Fruit fly (Drosophila melanogaster) whole organism, embryonic: ENCODE results near the gene Arc42.
A peak's percentile ranks its signal among the peaks of the same experiment; 100 is the strongest.

Source experiments
- Antp ChIP-seq: fragments of 200-800 bp; sonication (Bioruptor generic); optimal IDR thresholded peaks from 3 replicates; lab custom pipeline; 2016; ENCODE audit warnings: missing biosample characterization, missing genetic modification characterization
- Awh ChIP-seq: fragments of 200-800 bp; sonication (Bioruptor generic); IDR thresholded peaks from 2 replicates; pipeline ENCODE4, ENCODE4 v1.3.6; 2022; ENCODE audit warnings: missing biosample characterization, missing genetic modification characterization
- Blimp-1 ChIP-seq: fragments of 200-800 bp; sonication (Bioruptor generic); optimal IDR thresholded peaks from 3 replicates; lab custom pipeline; 2018; ENCODE audit warnings: missing biosample characterization, missing genetic modification characterization, mild to moderate bottlenecking, moderate library complexity, missing genetic modification reagents
- Bteb2 ChIP-seq: fragments of 200-800 bp; sonication (Bioruptor generic); optimal IDR thresholded peaks from 2 replicates; lab custom pipeline; 2016; ENCODE audit warnings: missing biosample characterization, missing genetic modification characterization
- C15 ChIP-seq: fragments of 200-800 bp; sonication (Bioruptor generic); IDR thresholded peaks from 3 replicates; pipeline ENCODE4 v1.3.6; 2022; ENCODE audit warnings: missing biosample characterization, missing genetic modification characterization
- CG10147 ChIP-seq: fragments of 200-800 bp; sonication (Bioruptor generic); optimal IDR thresholded peaks from 2 replicates; lab custom pipeline; 2019; ENCODE audit warnings: missing biosample characterization, mild to moderate bottlenecking, missing genetic modification characterization, moderate library complexity
- CG10431 ChIP-seq: fragments of 200-800 bp; sonication (Bioruptor generic); optimal IDR thresholded peaks from 3 replicates; lab custom pipeline; 2018; ENCODE audit warnings: missing biosample characterization, mild to moderate bottlenecking, missing genetic modification characterization
- CG10543 ChIP-seq: fragments of 200-800 bp; sonication (Bioruptor generic); optimal IDR thresholded peaks from 3 replicates; lab custom pipeline; 2017; ENCODE audit warnings: missing biosample characterization, mild to moderate bottlenecking, missing genetic modification characterization, moderate library complexity
- CG15011 ChIP-seq: fragments of 200-800 bp; sonication (Bioruptor generic); optimal IDR thresholded peaks from 3 replicates; lab custom pipeline; 2018; ENCODE audit warnings: missing biosample characterization, mild to moderate bottlenecking, missing genetic modification characterization
- CG15269 ChIP-seq: fragments of 200-800 bp; sonication (Bioruptor generic); optimal IDR thresholded peaks from 2 replicates; lab custom pipeline; 2018; ENCODE audit warnings: missing biosample characterization, mild to moderate bottlenecking, missing genetic modification characterization, moderate library complexity
- CG1529 ChIP-seq: fragments of 200-800 bp; sonication (Bioruptor generic); optimal IDR thresholded peaks from 3 replicates; lab custom pipeline; 2018; ENCODE audit warnings: missing biosample characterization, missing genetic modification characterization
- CG18262 ChIP-seq: fragments of 200-800 bp; optimal IDR thresholded peaks from 3 replicates; lab custom pipeline; 2019; ENCODE audit warnings: missing biosample characterization, mild to moderate bottlenecking, missing genetic modification characterization, moderate library complexity
- CG2129 ChIP-seq: fragments of 200-800 bp; sonication (Bioruptor generic); IDR thresholded peaks from 2 replicates; pipeline ENCODE4 v1.3.6; 2022; ENCODE audit warnings: missing biosample characterization, missing genetic modification characterization; ENCODE audit not compliant: partially characterized antibody
- CG31441 ChIP-seq: fragments of 200-800 bp; sonication (Bioruptor generic); IDR thresholded peaks from 2 replicates; pipeline ENCODE4 v1.3.6; 2022; ENCODE audit warnings: missing biosample characterization, missing genetic modification characterization
- CG34224 ChIP-seq: fragments of 200-800 bp; sonication (Bioruptor generic); IDR thresholded peaks from 3 replicates; pipeline ENCODE4 v1.3.6; 2022; ENCODE audit warnings: missing biosample characterization, missing genetic modification characterization; ENCODE audit not compliant: partially characterized antibody
- CG3838 ChIP-seq: fragments of 200-800 bp; sonication (Bioruptor generic); optimal IDR thresholded peaks from 3 replicates; lab custom pipeline; 2016; ENCODE audit warnings: missing biosample characterization, missing genetic modification characterization
- CG4328 ChIP-seq: fragments of 200-800 bp; sonication (Bioruptor generic); optimal IDR thresholded peaks from 3 replicates; lab custom pipeline; 2017; ENCODE audit warnings: missing biosample characterization, missing genetic modification reagents, missing genetic modification characterization
- CG4424 ChIP-seq: fragments of 200-800 bp; sonication (Bioruptor generic); optimal IDR thresholded peaks from 3 replicates; lab custom pipeline; 2016; ENCODE audit warnings: missing biosample characterization, missing genetic modification characterization
- CG4730 ChIP-seq: fragments of 200-800 bp; sonication (Bioruptor generic); IDR thresholded peaks from 2 replicates; pipeline ENCODE4 v1.3.6; 2022; ENCODE audit warnings: missing biosample characterization, missing genetic modification characterization
- CG4854 ChIP-seq: fragments of 200-800 bp; sonication (Bioruptor generic); optimal IDR thresholded peaks from 2 replicates; lab custom pipeline; 2016; ENCODE audit warnings: missing biosample characterization, missing genetic modification characterization, inconsistent platforms
- Deaf1 ChIP-seq: fragments of 200-800 bp; optimal IDR thresholded peaks from 3 replicates; lab custom pipeline; 2019; ENCODE audit warnings: missing biosample characterization, mild to moderate bottlenecking, missing genetic modification characterization, moderate library complexity
- Dek ChIP-seq: fragments of 200-800 bp; sonication (Bioruptor generic); optimal IDR thresholded peaks from 3 replicates; lab custom pipeline; 2019; ENCODE audit warnings: missing biosample characterization, mild to moderate bottlenecking, missing genetic modification characterization, moderate library complexity
- E2f2 ChIP-seq: fragments of 200-800 bp; sonication (Bioruptor generic); IDR thresholded peaks from 2 replicates; pipeline ENCODE4 v1.3.6; 2022; ENCODE audit warnings: missing biosample characterization, missing genetic modification characterization
- Gug ChIP-seq: fragments of 200-800 bp; sonication (Bioruptor generic); IDR thresholded peaks from 4 replicates; pipeline ENCODE4 v1.3.6; 2022; ENCODE audit warnings: missing biosample characterization, missing genetic modification characterization
- Hmr ChIP-seq: fragments of 200-800 bp; sonication (Bioruptor generic); optimal IDR thresholded peaks from 3 replicates; lab custom pipeline; 2017; ENCODE audit warnings: mild to moderate bottlenecking, missing biosample characterization, missing genetic modification reagents, missing genetic modification characterization
- Lpt ChIP-seq: fragments of >200 bp; optimal IDR thresholded peaks from 2 replicates; lab custom pipeline; 2018; ENCODE audit warnings: missing biosample characterization, missing genetic modification characterization
- Mes4 ChIP-seq: fragments of 200-800 bp; sonication (Bioruptor generic); optimal IDR thresholded peaks from 2 replicates; lab custom pipeline; 2016; ENCODE audit warnings: missing biosample characterization, missing genetic modification characterization
- Mrtf ChIP-seq: fragments of 200-800 bp; sonication (Bioruptor generic); IDR thresholded peaks from 3 replicates; pipeline ENCODE4 v1.3.6; 2022; ENCODE audit warnings: missing biosample characterization, missing genetic modification characterization
- Oli ChIP-seq: fragments of 200-800 bp; sonication (Bioruptor generic); optimal IDR thresholded peaks from 2 replicates; lab custom pipeline; 2018; ENCODE audit warnings: missing biosample characterization, mild to moderate bottlenecking, missing genetic modification characterization, moderate library complexity
- PHDP ChIP-seq: fragments of 200-800 bp; sonication (Bioruptor generic); optimal IDR thresholded peaks from 3 replicates; lab custom pipeline; 2018; ENCODE audit warnings: missing biosample characterization, mild to moderate bottlenecking, missing genetic modification characterization, moderate library complexity
- Stat92E ChIP-seq, 3 experiments: fragments of >200 bp in 2 of 3; fragments of 200-800 bp in 1 of 3; sonication (Bioruptor generic) in 1 of 3; optimal IDR thresholded peaks; 2 replicates each; lab custom pipeline; 2017 to 2019; ENCODE audit warnings: missing biosample characterization in 3 of 3, missing genetic modification characterization in 3 of 3, mild to moderate bottlenecking in 1 of 3, moderate library complexity in 1 of 3
- Trl ChIP-seq, 3 experiments: fragments of >200 bp in 2 of 3; fragments of 200-800 bp in 1 of 3; sonication (Bioruptor generic) in 1 of 3; optimal IDR thresholded peaks; 2 replicates in 1 of 3; 3 replicates in 2 of 3; lab custom pipeline; 2016 to 2017; ENCODE audit warnings: missing biosample characterization in 1 of 3, missing genetic modification characterization in 1 of 3
- bbx ChIP-seq: fragments of 200-800 bp; sonication (Bioruptor generic); IDR thresholded peaks from 2 replicates; pipeline ENCODE4 v1.3.6; 2022; ENCODE audit warnings: missing biosample characterization, missing genetic modification characterization; ENCODE audit not compliant: partially characterized antibody
- bsh ChIP-seq, 2 experiments: fragments of 200-800 bp; sonication (Bioruptor generic); optimal IDR thresholded peaks; 2 replicates each; lab custom pipeline; 2017 to 2018; ENCODE audit warnings: mild to moderate bottlenecking in 2 of 2, missing biosample characterization in 2 of 2, missing genetic modification characterization in 2 of 2, moderate library complexity in 1 of 2
- cato ChIP-seq: fragments of 200-800 bp; sonication (Bioruptor generic); optimal IDR thresholded peaks from 2 replicates; lab custom pipeline; 2016; ENCODE audit warnings: missing biosample characterization, missing genetic modification characterization, borderline replicate concordance
- fru ChIP-seq: fragments of >200 bp; optimal IDR thresholded peaks from 2 replicates; lab custom pipeline; 2017
- ftz-f1 ChIP-seq: fragments of 200-800 bp; sonication (Bioruptor generic); optimal IDR thresholded peaks from 2 replicates; lab custom pipeline; 2016; ENCODE audit warnings: missing biosample characterization, missing genetic modification characterization
- hbn ChIP-seq: fragments of 200-800 bp; sonication (Bioruptor generic); IDR thresholded peaks from 2 replicates; pipeline ENCODE4 v1.3.6; 2022; ENCODE audit warnings: missing biosample characterization, missing genetic modification characterization; ENCODE audit not compliant: partially characterized antibody
- insv ChIP-seq, 2 experiments: fragments of 200-800 bp; sonication (Bioruptor generic); optimal IDR thresholded peaks; 3 replicates each; lab custom pipeline; 2016 to 2018; ENCODE audit warnings: missing biosample characterization in 2 of 2, missing genetic modification characterization in 2 of 2
- jumu ChIP-seq: fragments of 200-800 bp; sonication (Bioruptor generic); optimal IDR thresholded peaks from 3 replicates; lab custom pipeline; 2016; ENCODE audit warnings: missing biosample characterization, missing genetic modification characterization
- nmo ChIP-seq: fragments of 200-800 bp; sonication (Bioruptor generic); optimal IDR thresholded peaks from 2 replicates; lab custom pipeline; 2018; ENCODE audit warnings: missing biosample characterization, mild to moderate bottlenecking, missing genetic modification characterization, moderate library complexity
- oc ChIP-seq: fragments of 200-800 bp; sonication (Bioruptor generic); optimal IDR thresholded peaks from 2 replicates; lab custom pipeline; 2018; ENCODE audit warnings: missing biosample characterization, mild to moderate bottlenecking, missing genetic modification characterization, moderate library complexity
- pnt ChIP-seq: fragments of 200-800 bp; sonication (Bioruptor generic); optimal IDR thresholded peaks from 3 replicates; lab custom pipeline; 2016; ENCODE audit warnings: missing biosample characterization, missing genetic modification characterization
- ranshi ChIP-seq: fragments of 200-800 bp; sonication (Bioruptor generic); IDR thresholded peaks from 2 replicates; pipeline ENCODE4 v1.3.6; 2022; ENCODE audit warnings: missing biosample characterization, missing genetic modification characterization
- sens ChIP-seq: fragments of 200-800 bp; sonication (Bioruptor generic); peaks from one replicate; lab custom pipeline; 2016; ENCODE audit warnings: missing biosample characterization, missing genetic modification characterization
- sna ChIP-seq: fragments of 200-800 bp; sonication (Bioruptor generic); IDR thresholded peaks from 2 replicates; pipeline ENCODE4 v1.3.6; 2022; ENCODE audit warnings: missing biosample characterization, missing genetic modification characterization; ENCODE audit not compliant: partially characterized antibody
- trem ChIP-seq: fragments of 200-800 bp; optimal IDR thresholded peaks from 3 replicates; lab custom pipeline; 2019; ENCODE audit warnings: missing biosample characterization, mild to moderate bottlenecking, missing genetic modification characterization, moderate library complexity
- tx ChIP-seq: fragments of 200-800 bp; sonication (Bioruptor generic); optimal IDR thresholded peaks from 2 replicates; lab custom pipeline; 2016; ENCODE audit warnings: missing biosample characterization, missing genetic modification characterization

Gene Arc42

DNA sequence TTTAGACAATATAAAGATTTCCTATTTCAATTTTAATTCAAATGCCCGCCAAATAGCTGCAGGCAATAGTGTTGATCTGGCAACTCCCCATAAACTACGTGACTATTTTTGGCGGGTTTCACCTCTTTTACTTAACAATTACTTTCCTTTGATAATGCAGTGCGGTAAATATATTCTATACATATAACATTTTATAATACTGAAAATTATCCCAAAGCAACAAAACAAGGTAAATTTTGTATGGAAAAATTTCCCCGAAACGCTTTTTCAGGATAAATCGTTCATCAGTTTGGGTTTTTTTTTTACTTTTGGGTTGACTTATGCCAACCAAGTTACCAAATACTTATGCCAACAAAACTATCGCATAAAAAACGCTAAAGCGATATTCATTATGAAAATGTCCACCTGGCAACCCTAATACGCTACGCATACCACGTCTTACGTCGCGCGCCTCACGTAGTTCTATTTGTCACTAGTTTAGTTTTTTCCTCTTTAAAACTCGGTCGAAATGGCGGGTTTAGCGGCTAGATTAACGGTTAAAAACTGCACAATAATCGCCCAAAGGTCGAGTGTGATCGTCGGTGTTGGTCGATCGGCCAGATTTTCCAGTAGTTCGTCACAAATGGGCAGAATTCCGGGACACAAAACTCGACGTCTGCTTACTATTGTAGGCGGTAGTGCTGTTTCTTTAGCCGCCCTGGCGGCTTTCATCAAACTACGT lies 30.5 kb upstream of the Arc42 start, which contains the start of gene MICU3 (continued):
- TF ChIP-seq CG15269 (tag; lab: Kevin White, UChicago): peak; percentile 60
- peak; percentile 55; the same call in 3 of the 4 replicates for TF ChIP-seq Gug (GFP tag; lab: Robert Waterston, UW)
- TF ChIP-seq E2f2 (GFP tag; lab: Robert Waterston, UW): peak; percentile 89
- TF ChIP-seq CG2129 (GFP tag; lab: Robert Waterston, UW): peak; percentile 71
- TF ChIP-seq CG34224: peak; percentile 61
- TF ChIP-seq sens (GFP tag; lab: Kevin White, UChicago): peak; percentile 90
- TF ChIP-seq ranshi: 0 out of 2 replicates have a peak, but pooled peaks have one; percentile 23
- no peak for TF ChIP-seq fru (lab: Kevin White, UChicago)
- TF ChIP-seq CG10147 (GFP tag; lab: Kevin White, UChicago): peak; percentile 80
- no peak for TF ChIP-seq CG10431 (GFP tag; lab: Kevin White, UChicago)
- TF ChIP-seq CG18262 (tag; lab: Kevin White, UChicago): no peak
- peak; percentile 48 for TF ChIP-seq PHDP (tag; lab: Kevin White, UChicago)
- TF ChIP-seq Hmr: peak; percentile 30
- TF ChIP-seq Dek (tag; lab: Kevin White, UChicago): peak; percentile 57
- TF ChIP-seq Blimp-1 (GFP tag; lab: Kevin White, UChicago): peak; percentile 52
- peak; percentile 15 for TF ChIP-seq Bteb2 (GFP tag; lab: Kevin White, UChicago)
- TF ChIP-seq CG1529 (GFP tag; lab: Kevin White, UChicago): no peak
- TF ChIP-seq tx (GFP tag; lab: Kevin White, UChicago): peak; percentile 54
- TF ChIP-seq CG4730 (GFP tag; lab: Robert Waterston, UW): peak; percentile 29; the same call in 1 of the 2 replicates
- no peak for TF ChIP-seq C15
- TF ChIP-seq CG4328 (GFP tag; lab: Kevin White, UChicago): no peak
- TF ChIP-seq Antp (GFP tag; lab: Kevin White, UChicago): peak; percentile 66
- TF ChIP-seq sna (GFP tag; lab: Robert Waterston, UW): peak; percentile 59
- peak; percentile 18 for TF ChIP-seq trem (tag; lab: Kevin White, UChicago)
- TF ChIP-seq Mes4: peak; percentile 37
- peak; percentile 59 for TF ChIP-seq CG10543 (GFP tag; lab: Kevin White, UChicago)
- TF ChIP-seq hbn (GFP tag; lab: Robert Waterston, UW): peak; percentile 66; the same call in 1 of the 2 replicates
- TF ChIP-seq Deaf1: no peak
- TF ChIP-seq bsh (GFP tag; optimal IDR thresholded peaks at IDR 0.05; lab: Kevin White, UChicago): peak in 1 of 2 experiments; percentile 59
- TF ChIP-seq jumu: peak; percentile 68
- 0 out of 3 replicates have a peak, but pooled peaks have one; percentile 15 for TF ChIP-seq Mrtf
- TF ChIP-seq CG15011 (GFP tag; lab: Kevin White, UChicago): no peak
- TF ChIP-seq CG3838 (GFP tag; lab: Kevin White, UChicago): peak; percentile 13
- TF ChIP-seq oc (tag; lab: Kevin White, UChicago): no peak
- TF ChIP-seq CG4854 (GFP tag; lab: Kevin White, UChicago): peak; percentile 54
- peak; percentile 67 for TF ChIP-seq CG4424 (GFP tag; lab: Kevin White, UChicago)
- TF ChIP-seq Lpt: no peak
- peak; percentile 65 for TF ChIP-seq CG31441 (GFP tag; lab: Robert Waterston, UW)
- no peak for TF ChIP-seq ftz-f1
- TF ChIP-seq pnt: peak; percentile 40
- TF ChIP-seq Awh (GFP tag; lab: Robert Waterston, UW): no peak
- peak; percentile 53 for TF ChIP-seq cato (GFP tag; lab: Kevin White, UChicago)
- TF ChIP-seq Trl (optimal IDR thresholded peaks at IDR 0.05; lab: Kevin White, UChicago): no peak
- TF ChIP-seq Trl (GFP tag; optimal IDR thresholded peaks at IDR 0.05; lab: Kevin White, UChicago): peak; percentile 57
- peak; percentile 42; the same call in 1 of the 2 replicates for TF ChIP-seq bbx (GFP tag; lab: Robert Waterston, UW)
- TF ChIP-seq Stat92E (GFP tag; optimal IDR thresholded peaks at IDR 0.05; lab: Kevin White, UChicago): no peak
- TF ChIP-seq Oli (tag; lab: Kevin White, UChicago): peak; percentile 52
- TF ChIP-seq nmo (GFP tag; lab: Kevin White, UChicago): peak; percentile 75
- TF ChIP-seq insv (GFP tag; optimal IDR thresholded peaks at IDR 0.05; lab: Kevin White, UChicago): no peak
